Fruit fly (Drosophila melanogaster) whole organism, adult: Measurements from ENCODE around the gene cdi.
A peak's percentile ranks its signal among the peaks of the same experiment; 100 is the strongest.

Source experiments
- CG11617 ChIP-seq: fragments of 200-800 bp; sonication (Bioruptor generic); optimal IDR thresholded peaks from 2 replicates; lab custom pipeline; 2017; ENCODE audit warnings: mild to moderate bottlenecking, missing biosample characterization, missing genetic modification reagents, missing genetic modification characterization
- CG12768 ChIP-seq: fragments of 200-800 bp; sonication (Bioruptor generic); optimal IDR thresholded peaks from 2 replicates; lab custom pipeline; 2017; ENCODE audit warnings: missing biosample characterization, missing genetic modification characterization, mild to moderate bottlenecking, moderate library complexity, missing genetic modification reagents
- CG14711 ChIP-seq: fragments of 200-800 bp; sonication (Bioruptor generic); optimal IDR thresholded peaks from 2 replicates; lab custom pipeline; 2018; ENCODE audit warnings: missing biosample characterization, mild to moderate bottlenecking, missing genetic modification characterization, moderate library complexity
- CG1620 ChIP-seq: fragments of 200-800 bp; sonication (Bioruptor generic); optimal IDR thresholded peaks from 2 replicates; lab custom pipeline; 2016; ENCODE audit warnings: missing biosample characterization, missing genetic modification characterization
- CG33017 ChIP-seq: fragments of 200-800 bp; sonication (Bioruptor generic); optimal IDR thresholded peaks from 2 replicates; lab custom pipeline; 2018; ENCODE audit warnings: missing biosample characterization, mild to moderate bottlenecking, missing genetic modification characterization, moderate library complexity
- CG5204 ChIP-seq: fragments of 200-800 bp; sonication (Bioruptor generic); optimal IDR thresholded peaks from 2 replicates; lab custom pipeline; 2016; ENCODE audit warnings: missing biosample characterization, missing genetic modification characterization
- CG7045 ChIP-seq: fragments of 200-800 bp; sonication (Bioruptor generic); optimal IDR thresholded peaks from 2 replicates; lab custom pipeline; 2017; ENCODE audit warnings: missing biosample characterization, mild to moderate bottlenecking, missing genetic modification characterization
- CG7101 ChIP-seq: fragments of 200-800 bp; sonication (Bioruptor generic); optimal IDR thresholded peaks from 2 replicates; lab custom pipeline; 2018; ENCODE audit warnings: missing biosample characterization, mild to moderate bottlenecking, missing genetic modification characterization, moderate library complexity
- Clk ChIP-seq: fragments of 200-800 bp; sonication (Bioruptor generic); optimal IDR thresholded peaks from 2 replicates; lab custom pipeline; 2017; ENCODE audit warnings: missing biosample characterization, missing genetic modification characterization
- Crg-1 ChIP-seq: fragments of 200-800 bp; sonication (Bioruptor generic); optimal IDR thresholded peaks from 2 replicates; lab custom pipeline; 2016; ENCODE audit warnings: missing biosample characterization, missing genetic modification characterization
- Hr96 ChIP-seq: fragments of 200-800 bp; sonication (Bioruptor generic); optimal IDR thresholded peaks from 2 replicates; lab custom pipeline; 2016; ENCODE audit warnings: missing biosample characterization, missing genetic modification characterization
- Mnt ChIP-seq: fragments of 200-800 bp; sonication (Bioruptor generic); optimal IDR thresholded peaks from 2 replicates; lab custom pipeline; 2016; ENCODE audit warnings: missing biosample characterization, mild to moderate bottlenecking, missing genetic modification characterization
- bab1 ChIP-seq: fragments of 200-800 bp; sonication (Bioruptor generic); optimal IDR thresholded peaks from 3 replicates; lab custom pipeline; 2019; ENCODE audit warnings: missing biosample characterization, mild to moderate bottlenecking, missing genetic modification characterization, moderate library complexity
- cic ChIP-seq: fragments of 200-800 bp; sonication (Bioruptor generic); optimal IDR thresholded peaks from 2 replicates; lab custom pipeline; 2017; ENCODE audit warnings: missing biosample characterization, mild to moderate bottlenecking, missing genetic modification characterization, moderate library complexity
- cnc ChIP-seq, 2 experiments: fragments of >200 bp; optimal IDR thresholded peaks; 2 replicates each; lab custom pipeline; 2017
- kay ChIP-seq: fragments of 200-800 bp; sonication (Bioruptor generic); peaks from one replicate; lab custom pipeline; 2016; ENCODE audit warnings: missing biosample characterization, missing genetic modification characterization, borderline replicate concordance
- ovo ChIP-seq: fragments of 200-800 bp; sonication (Bioruptor generic); optimal IDR thresholded peaks from 2 replicates; lab custom pipeline; 2016; ENCODE audit warnings: missing biosample characterization, missing genetic modification characterization
- pad ChIP-seq: fragments of 200-800 bp; sonication (Bioruptor generic); optimal IDR thresholded peaks from 3 replicates; lab custom pipeline; 2017; ENCODE audit warnings: missing biosample characterization, missing genetic modification characterization, mild to moderate bottlenecking, moderate library complexity, missing genetic modification reagents
- tj ChIP-seq: fragments of 200-800 bp; sonication (Bioruptor generic); optimal IDR thresholded peaks from 3 replicates; lab custom pipeline; 2017; ENCODE audit warnings: missing biosample characterization, mild to moderate bottlenecking, missing genetic modification characterization, moderate library complexity
- toe ChIP-seq: fragments of 200-800 bp; sonication (Bioruptor generic); optimal IDR thresholded peaks from 2 replicates; lab custom pipeline; 2016; ENCODE audit warnings: missing biosample characterization, missing genetic modification characterization

The cdi gene

dm6 chr3R:19014742-19015422 is 79.2 kb downstream of the cdi start:
- TF ChIP-seq Crg-1 (GFP tag; lab: Kevin White, UChicago) (no peak), bab1 (GFP tag; lab: Kevin White, UChicago) (peak; percentile 25), tj (GFP tag; lab: Kevin White, UChicago) (peak; percentile 98), cnc (optimal IDR thresholded peaks at IDR 0.05; lab: Kevin White, UChicago) (no peak), CG11617 (GFP tag; lab: Kevin White, UChicago) (no peak), ovo (no peak), cic (GFP tag; lab: Kevin White, UChicago) (no peak), CG7101 (tag; lab: Kevin White, UChicago) (peak; percentile 48), CG7045 (no peak), toe (GFP tag; lab: Kevin White, UChicago) (no peak), Mnt (no peak), CG12768 (GFP tag; lab: Kevin White, UChicago) (no peak), CG14711 (peak; percentile 42), Hr96 (GFP tag; lab: Kevin White, UChicago) (no peak), CG1620 (no peak), kay (no peak), pad (no peak), CG33017 (tag; lab: Kevin White, UChicago) (peak; percentile 37), CG5204 (GFP tag; lab: Kevin White, UChicago) (no peak), Clk (GFP tag; lab: Kevin White, UChicago) (no peak)

- TF ChIP-seq Crg-1 (GFP tag; lab: Kevin White, UChicago) (no peak), toe (GFP tag; lab: Kevin White, UChicago) (no peak), CG12768 (GFP tag; lab: Kevin White, UChicago) (no peak), CG11617 (GFP tag; lab: Kevin White, UChicago) (no peak), CG7045 (no peak), kay (no peak), Hr96 (GFP tag; lab: Kevin White, UChicago) (no peak), CG5204 (GFP tag; lab: Kevin White, UChicago) (no peak), bab1 (GFP tag; lab: Kevin White, UChicago) (no peak), CG7101 (tag; lab: Kevin White, UChicago) (no peak), CG14711 (no peak), tj (GFP tag; lab: Kevin White, UChicago) (no peak), Mnt (no peak), pad (no peak), Clk (GFP tag; lab: Kevin White, UChicago) (no peak)
Observed at dm6 chr3R:19014027-19014426, 80.0 kb downstream of the cdi start.

dm6 chr3R:19011885-19012284 is 82.2 kb downstream of the cdi start:
- no peak for TF ChIP-seq Hr96 (GFP tag; lab: Kevin White, UChicago)
- no peak for TF ChIP-seq ovo
- no peak for TF ChIP-seq tj (GFP tag; lab: Kevin White, UChicago)
- no peak for TF ChIP-seq Mnt
- TF ChIP-seq pad: no peak
- no peak for TF ChIP-seq cnc (optimal IDR thresholded peaks at IDR 0.05; lab: Kevin White, UChicago)
- TF ChIP-seq CG7045: no peak
- no peak for TF ChIP-seq Clk (GFP tag; lab: Kevin White, UChicago)

- TF ChIP-seq CG7101 (tag; lab: Kevin White, UChicago): no peak
- no peak for TF ChIP-seq CG5204 (GFP tag; lab: Kevin White, UChicago)
- TF ChIP-seq bab1 (GFP tag; lab: Kevin White, UChicago): no peak
- TF ChIP-seq Mnt: no peak
- TF ChIP-seq CG14711: no peak
- TF ChIP-seq toe (GFP tag; lab: Kevin White, UChicago): no peak
- TF ChIP-seq Crg-1 (GFP tag; lab: Kevin White, UChicago): no peak
- TF ChIP-seq cnc (optimal IDR thresholded peaks at IDR 0.05; lab: Kevin White, UChicago): no peak
- TF ChIP-seq CG11617 (GFP tag; lab: Kevin White, UChicago): no peak
- no peak for TF ChIP-seq CG1620
- no peak for TF ChIP-seq ovo
- TF ChIP-seq CG7045: no peak
- TF ChIP-seq CG33017 (tag; lab: Kevin White, UChicago): no peak
- TF ChIP-seq tj (GFP tag; lab: Kevin White, UChicago): no peak
- no peak for TF ChIP-seq Clk (GFP tag; lab: Kevin White, UChicago)
Observed at dm6 chr3R:19010923-19011322, 83.1 kb downstream of the cdi start.

dm6 chr3R:19001701-19002100 is 92.4 kb downstream of the cdi start:
- TF ChIP-seq cnc (optimal IDR thresholded peaks at IDR 0.05; lab: Kevin White, UChicago): no peak
- no peak for TF ChIP-seq CG7101 (tag; lab: Kevin White, UChicago)

dm6 chr3R:18999906-19000451 is 94.1 kb downstream of the cdi start:
- TF ChIP-seq ovo (no peak), CG5204 (GFP tag; lab: Kevin White, UChicago) (no peak), kay (no peak), CG14711 (no peak), CG7101 (tag; lab: Kevin White, UChicago) (no peak), pad (no peak), bab1 (GFP tag; lab: Kevin White, UChicago) (no peak), cnc (optimal IDR thresholded peaks at IDR 0.05; lab: Kevin White, UChicago) (no peak), CG33017 (tag; lab: Kevin White, UChicago) (no peak), Hr96 (GFP tag; lab: Kevin White, UChicago) (no peak)
